Worm (Caenorhabditis elegans) whole organism, mixed stage, embryonic: Measurements from ENCODE around the gene nspc-16.

ENCODE experiments used
- unc-120 ChIP-seq: sonication (generic microtip); optimal IDR thresholded peaks from 2 replicates; lab custom pipeline; 2017; ENCODE audit warnings: missing genetic modification characterization, missing compliant biosample characterization; ENCODE audit not compliant: poor library complexity, severe bottlenecking
- unc-39 ChIP-seq: fragments of 150-350 bp; optimal IDR thresholded peaks from 2 replicates; lab custom pipeline; 2014; ENCODE audit warnings: missing biosample characterization, missing genetic modification characterization

DNA sequence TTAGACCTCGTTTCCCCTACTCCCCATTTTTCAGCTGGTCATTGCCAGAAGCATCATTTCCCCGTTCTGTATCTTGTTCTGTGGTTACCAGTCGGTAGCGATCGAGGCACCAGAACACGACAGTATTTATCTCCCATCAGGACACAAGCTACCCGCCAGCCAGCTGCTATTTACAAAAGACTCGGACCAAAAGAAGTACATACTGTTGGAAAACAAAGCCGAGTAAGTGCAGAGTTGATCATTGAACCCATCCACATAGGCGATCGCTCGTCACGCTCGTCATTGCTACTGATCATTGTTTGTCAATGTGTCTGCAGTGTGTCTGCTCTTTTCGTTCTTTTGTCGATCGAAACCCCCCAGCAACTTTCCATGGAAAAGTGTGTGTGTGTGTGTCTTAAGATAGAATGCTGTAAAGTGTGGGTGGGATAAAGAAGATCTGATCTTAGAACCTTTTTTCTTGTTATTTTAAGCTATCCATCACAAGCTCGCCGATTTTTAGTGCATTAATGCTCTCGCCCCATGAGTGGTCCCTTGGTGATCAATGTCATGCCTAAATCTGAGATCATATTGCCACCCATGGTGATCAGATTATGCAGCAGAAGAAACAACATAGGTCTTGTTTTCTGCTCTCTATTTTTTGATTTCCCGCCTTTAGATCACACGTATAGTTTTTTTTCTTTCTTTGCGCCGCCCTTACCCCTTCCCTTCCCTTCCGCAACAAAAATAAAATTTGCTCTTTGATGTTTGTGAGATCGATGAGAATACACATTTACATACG lies 36.3 kb downstream of the nspc-16 start:
- TF ChIP-seq unc-39 (no peak), unc-120 (tag; lab: Kevin White, UChicago) (no peak)
